Fruit fly (Drosophila melanogaster) whole organism, prepupa: ENCODE results near the gene CG14132.

Experiments used
- CG1621 ChIP-seq: fragments of 200-800 bp; sonication (Bioruptor generic); optimal IDR thresholded peaks from 3 replicates; lab custom pipeline; 2018; ENCODE audit warnings: missing biosample characterization, mild to moderate bottlenecking, missing genetic modification characterization
- CG32006 ChIP-seq: fragments of 200-800 bp; sonication (Bioruptor generic); optimal IDR thresholded peaks from 3 replicates; lab custom pipeline; 2017; ENCODE audit warnings: missing biosample characterization, mild to moderate bottlenecking, missing genetic modification characterization
- CG34406 ChIP-seq: fragments of 200-800 bp; sonication (Bioruptor generic); optimal IDR thresholded peaks from 3 replicates; lab custom pipeline; 2016; ENCODE audit warnings: missing biosample characterization, missing genetic modification characterization
- CG6276 ChIP-seq: fragments of 200-800 bp; sonication (Bioruptor generic); optimal IDR thresholded peaks from 2 replicates; lab custom pipeline; 2017; ENCODE audit warnings: missing biosample characterization, mild to moderate bottlenecking, missing genetic modification characterization
- CG6808 ChIP-seq: fragments of 200-800 bp; sonication (Bioruptor generic); optimal IDR thresholded peaks from 3 replicates; lab custom pipeline; 2017; ENCODE audit warnings: missing biosample characterization, missing genetic modification characterization, mild to moderate bottlenecking, moderate library complexity, missing genetic modification reagents
- CG6854 ChIP-seq: fragments of 200-800 bp; sonication (Bioruptor generic); optimal IDR thresholded peaks from 2 replicates; lab custom pipeline; 2017; ENCODE audit warnings: missing biosample characterization, mild to moderate bottlenecking, missing genetic modification characterization
- CG8632 ChIP-seq: fragments of 200-800 bp; sonication (Bioruptor generic); optimal IDR thresholded peaks from 3 replicates; lab custom pipeline; 2016; ENCODE audit warnings: missing biosample characterization, missing genetic modification characterization
- Eip78C ChIP-seq: fragments of 200-800 bp; sonication (Bioruptor generic); peaks from one replicate; lab custom pipeline; 2016; ENCODE audit warnings: missing biosample characterization, missing genetic modification characterization
- Ets21C ChIP-seq: fragments of 200-800 bp; sonication (Bioruptor generic); optimal IDR thresholded peaks from 3 replicates; lab custom pipeline; 2016; ENCODE audit warnings: missing biosample characterization, missing genetic modification characterization
- Ets96B ChIP-seq: fragments of 200-800 bp; optimal IDR thresholded peaks from 2 replicates; lab custom pipeline; 2019; ENCODE audit warnings: missing biosample characterization, mild to moderate bottlenecking, missing genetic modification characterization, moderate library complexity
- Hr39 ChIP-seq: fragments of 200-800 bp; sonication (Bioruptor generic); optimal IDR thresholded peaks from 2 replicates; lab custom pipeline; 2016; ENCODE audit warnings: missing biosample characterization, missing genetic modification characterization
- Met ChIP-seq: fragments of 200-800 bp; sonication (Bioruptor generic); optimal IDR thresholded peaks from 3 replicates; lab custom pipeline; 2016; ENCODE audit warnings: missing biosample characterization, missing genetic modification characterization
- Sox14 ChIP-seq: fragments of 200-800 bp; sonication (Bioruptor generic); optimal IDR thresholded peaks from 3 replicates; lab custom pipeline; 2016; ENCODE audit warnings: missing biosample characterization, missing genetic modification characterization
- Sox15 ChIP-seq: fragments of 200-800 bp; sonication (Bioruptor generic); optimal IDR thresholded peaks from 3 replicates; lab custom pipeline; 2016; ENCODE audit warnings: missing biosample characterization, missing genetic modification characterization
- dac ChIP-seq: fragments of 200-800 bp; sonication (Bioruptor generic); optimal IDR thresholded peaks from 2 replicates; lab custom pipeline; 2017; ENCODE audit warnings: missing biosample characterization, mild to moderate bottlenecking, missing genetic modification characterization
- eg ChIP-seq: fragments of 200-800 bp; sonication (Bioruptor generic); IDR thresholded peaks from 3 replicates; pipeline ENCODE4 v1.3.6; 2022; ENCODE audit warnings: missing biosample characterization, missing genetic modification characterization
- fd59A ChIP-seq: fragments of 200-800 bp; sonication (Bioruptor generic); optimal IDR thresholded peaks from 2 replicates; lab custom pipeline; 2017; ENCODE audit warnings: missing biosample characterization, mild to moderate bottlenecking, missing genetic modification characterization, missing genetic modification reagents
- fd85E ChIP-seq: fragments of 200-800 bp; sonication (Bioruptor generic); optimal IDR thresholded peaks from 3 replicates; lab custom pipeline; 2016; ENCODE audit warnings: missing biosample characterization, missing genetic modification characterization
- salr ChIP-seq, 2 experiments: fragments of 200-800 bp; sonication (Bioruptor generic); optimal IDR thresholded peaks; 3 replicates each; lab custom pipeline; 2016 to 2018; ENCODE audit warnings: missing biosample characterization in 2 of 2, missing genetic modification characterization in 2 of 2, mild to moderate bottlenecking in 1 of 2
- ss ChIP-seq, 2 experiments: fragments of 200-800 bp; sonication (Bioruptor generic); optimal IDR thresholded peaks; 2 replicates in 1 of 2; 3 replicates in 1 of 2; lab custom pipeline; 2017 to 2018; ENCODE audit warnings: mild to moderate bottlenecking in 2 of 2, missing biosample characterization in 2 of 2, missing genetic modification characterization in 2 of 2, moderate library complexity in 1 of 2
- svp ChIP-seq: fragments of 200-800 bp; sonication (Bioruptor generic); peaks from one replicate; lab custom pipeline; 2016; ENCODE audit warnings: missing biosample characterization, missing genetic modification characterization

Gene CG14132

dm6 chr3L:11680298-11680697 lies 34.8 kb downstream of the CG14132 start, which contains the start of gene CG32085 (continued):
- TF ChIP-seq ss (GFP tag; optimal IDR thresholded peaks at IDR 0.05; lab: Kevin White, UChicago) (peak; percentile 12 to 22), CG6808 (GFP tag; lab: Kevin White, UChicago) (no peak), CG1621 (tag; lab: Kevin White, UChicago) (no peak), Sox15 (no peak), CG8632 (GFP tag; lab: Kevin White, UChicago) (no peak), Sox14 (no peak), Ets21C (GFP tag; lab: Kevin White, UChicago) (no peak)
- TF ChIP-seq, all 60 proteins: peak for 17

dm6 chr3L:11678313-11678817 lies 36.7 kb downstream of the CG14132 start:
- TF ChIP-seq Ets96B (tag; lab: Kevin White, UChicago) (no peak), CG6276 (GFP tag; lab: Kevin White, UChicago) (no peak), CG32006 (no peak), CG1621 (tag; lab: Kevin White, UChicago) (no peak), svp (GFP tag; lab: Kevin White, UChicago) (no peak), fd59A (GFP tag; lab: Kevin White, UChicago) (no peak), Ets21C (GFP tag; lab: Kevin White, UChicago) (no peak), CG34406 (no peak), ss (GFP tag; optimal IDR thresholded peaks at IDR 0.05; lab: Kevin White, UChicago) (no peak), Eip78C (GFP tag; lab: Kevin White, UChicago) (no peak), Hr39 (GFP tag; lab: Kevin White, UChicago) (no peak), salr (GFP tag; optimal IDR thresholded peaks at IDR 0.05; lab: Kevin White, UChicago) (no peak), dac (GFP tag; lab: Kevin White, UChicago) (no peak), eg (no peak), Met (GFP tag; lab: Kevin White, UChicago) (no peak), fd85E (GFP tag; lab: Kevin White, UChicago) (no peak), CG6854 (GFP tag; lab: Kevin White, UChicago) (no peak)
